Worm (Caenorhabditis elegans) whole organism, early embryonic: ENCODE results near the gene C35D10.1.

Experiments
- B0310.2 ChIP-seq: sonication (generic microtip); optimal IDR thresholded peaks from 2 replicates; lab custom pipeline; 2016; ENCODE audit warnings: mild to moderate bottlenecking, missing genetic modification characterization, missing compliant biosample characterization
- F13C5.2 ChIP-seq: sonication (generic microtip); optimal IDR thresholded peaks from 2 replicates; lab custom pipeline; 2017; ENCODE audit warnings: mild to moderate bottlenecking, missing genetic modification characterization, inconsistent platforms, missing compliant biosample characterization
- aly-1 ChIP-seq: sonication (generic microtip); optimal IDR thresholded peaks from 2 replicates; lab custom pipeline; 2016; ENCODE audit warnings: missing genetic modification characterization, missing compliant biosample characterization
- ama-1 ChIP-seq: fragments of 150-350 bp; optimal IDR thresholded peaks from 2 replicates; lab custom pipeline; 2014
- ceh-13 ChIP-seq: fragments of 200-800 bp; sonication (Bioruptor generic); optimal IDR thresholded peaks from 2 replicates; lab custom pipeline; 2018; ENCODE audit warnings: mild to moderate bottlenecking, missing genetic modification characterization, missing compliant biosample characterization
- ceh-36 ChIP-seq: sonication (generic microtip); optimal IDR thresholded peaks from 2 replicates; lab custom pipeline; 2016; ENCODE audit warnings: missing genetic modification characterization, inconsistent platforms, missing compliant biosample characterization
- ets-7 ChIP-seq: sonication (generic microtip); optimal IDR thresholded peaks from 2 replicates; lab custom pipeline; 2016; ENCODE audit warnings: missing genotype, missing genetic modification characterization, missing compliant biosample characterization
- flt-1 ChIP-seq: fragments of 200-800 bp; sonication (Bioruptor generic); IDR thresholded peaks from 2 replicates; pipeline ENCODE4 v1.3.6; 2022; ENCODE audit warnings: missing genetic modification characterization, missing compliant biosample characterization
- hmbx-1 ChIP-seq: sonication (generic microtip); optimal IDR thresholded peaks from 2 replicates; lab custom pipeline; 2016; ENCODE audit warnings: mild to moderate bottlenecking, missing genetic modification characterization, missing compliant biosample characterization
- hmg-4 ChIP-seq: fragments of 200-800 bp; sonication (Bioruptor generic); optimal IDR thresholded peaks from 2 replicates; lab custom pipeline; 2018; ENCODE audit warnings: mild to moderate bottlenecking, missing genetic modification characterization, missing compliant biosample characterization
- hnd-1 ChIP-seq: sonication (generic microtip); optimal IDR thresholded peaks from 2 replicates; lab custom pipeline; 2016; ENCODE audit warnings: missing genetic modification characterization, missing compliant biosample characterization
- pes-1 ChIP-seq: fragments of 200-800 bp; sonication (Bioruptor generic); IDR thresholded peaks from 2 replicates; pipeline ENCODE4 v1.3.6; 2022; ENCODE audit warnings: missing genetic modification reagents, missing genetic modification characterization, missing compliant biosample characterization
- scrt-1 ChIP-seq: fragments of 200-800 bp; sonication (Bioruptor generic); IDR thresholded peaks from 2 replicates; pipeline ENCODE4 v1.3.6; 2022; ENCODE audit warnings: missing genetic modification characterization, missing compliant biosample characterization
- sea-1 ChIP-seq: fragments of 200-800 bp; sonication (Bioruptor generic); conservative IDR thresholded peaks from 2 replicates; pipeline ENCODE4 v1.3.6; 2022; ENCODE audit warnings: missing genetic modification characterization, missing compliant biosample characterization
- tbx-11 ChIP-seq: fragments of 200-800 bp; sonication (Bioruptor generic); IDR thresholded peaks from 2 replicates; pipeline ENCODE4 v1.3.6; 2022; ENCODE audit warnings: missing genetic modification characterization, missing compliant biosample characterization
- tbx-37 ChIP-seq: fragments of 200-800 bp; sonication (Bioruptor generic); conservative IDR thresholded peaks from 2 replicates; pipeline ENCODE4 v1.3.6; 2022; ENCODE audit warnings: missing genetic modification reagents, missing genetic modification characterization, missing compliant biosample characterization
- tra-4 ChIP-seq: sonication (generic microtip); optimal IDR thresholded peaks from 2 replicates; lab custom pipeline; 2017; ENCODE audit warnings: missing genetic modification characterization, missing compliant biosample characterization

Gene C35D10.1

ce11 chrIII:4879445-4879844, at the start of gene C35D10.1:
TSS of gene C35D10.1 (plus strand) at chrIII:4879745.
- TF ChIP-seq ets-7 (tag; lab: Kevin White, UChicago) (no peak), ama-1 (lab: Kevin White, UChicago) (no peak), tra-4 (no peak), hmbx-1 (tag; lab: Kevin White, UChicago) (no peak), tbx-37 (GFP tag; lab: Robert Waterston, UW) (no peak), ceh-13 (GFP tag; lab: Kevin White, UChicago) (no peak), tbx-11 (GFP tag; lab: Robert Waterston, UW) (no peak), ceh-36 (tag; lab: Kevin White, UChicago) (no peak), F13C5.2 (tag; lab: Kevin White, UChicago) (no peak), aly-1 (tag; lab: Kevin White, UChicago) (no peak)

ce11 chrIII:4830207-4830606, 49.3 kb upstream of the C35D10.1 start, which contains the start of gene nspd-9:
TSS of gene nspd-9 (minus strand) at chrIII:4830307.
- TF ChIP-seq ceh-13 (GFP tag; lab: Kevin White, UChicago) (no peak), hmbx-1 (tag; lab: Kevin White, UChicago) (no peak)

- TF ChIP-seq tbx-11 (GFP tag; lab: Robert Waterston, UW): no peak
Measured at ce11 chrIII:4837429-4837828, 42.1 kb upstream of the C35D10.1 start, which contains the start of the genes acbp-7 and F26A1.19. TSS of gene acbp-7 (plus strand) at chrIII:4837729. TSS of gene F26A1.19 (plus strand) at chrIII:4837731.

ce11 chrIII:4842173-4842572, 37.4 kb upstream of the C35D10.1 start, which contains the start of gene clec-156:
TSS of gene clec-156 (minus strand) at chrIII:4842273.
- TF ChIP-seq ets-7 (tag; lab: Kevin White, UChicago): no peak

- TF ChIP-seq hmg-4 (GFP tag; lab: Kevin White, UChicago) (no peak), pes-1 (GFP tag; lab: Robert Waterston, UW) (no peak), scrt-1 (GFP tag; lab: Robert Waterston, UW) (no peak), ceh-36 (tag; lab: Kevin White, UChicago) (no peak), ceh-13 (GFP tag; lab: Kevin White, UChicago) (no peak), B0310.2 (tag; lab: Kevin White, UChicago) (no peak), aly-1 (tag; lab: Kevin White, UChicago) (no peak), tbx-37 (GFP tag; lab: Robert Waterston, UW) (no peak), hmbx-1 (tag; lab: Kevin White, UChicago) (no peak), tbx-11 (GFP tag; lab: Robert Waterston, UW) (no peak), ets-7 (tag; lab: Kevin White, UChicago) (no peak), flt-1 (GFP tag; lab: Robert Waterston, UW) (no peak), F13C5.2 (tag; lab: Kevin White, UChicago) (no peak), ama-1 (lab: Kevin White, UChicago) (no peak), hnd-1 (tag; lab: Kevin White, UChicago) (no peak), sea-1 (GFP tag; lab: Robert Waterston, UW) (no peak), tra-4 (no peak)
Measured at ce11 chrIII:4844327-4844726, 35.2 kb upstream of the C35D10.1 start, which contains the start of the genes clec-157 and fkh-5. TSS of gene clec-157 (minus strand) at chrIII:4844427. TSS of gene fkh-5 (plus strand) at chrIII:4844662.

- TF ChIP-seq ets-7 (tag; lab: Kevin White, UChicago): no peak
- TF ChIP-seq flt-1 (GFP tag; lab: Robert Waterston, UW): no peak
- no peak for TF ChIP-seq F13C5.2 (tag; lab: Kevin White, UChicago)
Measured at ce11 chrIII:4849739-4850138, 29.8 kb upstream of the C35D10.1 start, which contains the start of gene nonu-1. TSS of gene nonu-1 (minus strand) at chrIII:4849907.

ce11 chrIII:4850139-4850538, 29.4 kb upstream of the C35D10.1 start, which contains the start of gene F26A1.1:
TSS of gene F26A1.1 (plus strand) at chrIII:4850507.
- TF ChIP-seq tbx-37 (GFP tag; lab: Robert Waterston, UW) (no peak), tra-4 (no peak), hmg-4 (GFP tag; lab: Kevin White, UChicago) (no peak), hmbx-1 (tag; lab: Kevin White, UChicago) (no peak), hnd-1 (tag; lab: Kevin White, UChicago) (no peak), scrt-1 (GFP tag; lab: Robert Waterston, UW) (no peak), tbx-11 (GFP tag; lab: Robert Waterston, UW) (no peak), B0310.2 (tag; lab: Kevin White, UChicago) (no peak), ceh-36 (tag; lab: Kevin White, UChicago) (no peak), sea-1 (GFP tag; lab: Robert Waterston, UW) (no peak), ceh-13 (GFP tag; lab: Kevin White, UChicago) (no peak), flt-1 (GFP tag; lab: Robert Waterston, UW) (no peak)

ce11 chrIII:4852025-4852424, 27.5 kb upstream of the C35D10.1 start, which contains the start of gene ced-4:
TSS of gene ced-4 (plus strand) at chrIII:4852325.
- no peak for TF ChIP-seq pes-1 (GFP tag; lab: Robert Waterston, UW)
- no peak for TF ChIP-seq ceh-13 (GFP tag; lab: Kevin White, UChicago)
- TF ChIP-seq ceh-36 (tag; lab: Kevin White, UChicago): no peak
- TF ChIP-seq tbx-11 (GFP tag; lab: Robert Waterston, UW): no peak
- TF ChIP-seq ama-1 (lab: Kevin White, UChicago): no peak
- TF ChIP-seq aly-1 (tag; lab: Kevin White, UChicago): no peak
- no peak for TF ChIP-seq sea-1 (GFP tag; lab: Robert Waterston, UW)
- TF ChIP-seq tbx-37 (GFP tag; lab: Robert Waterston, UW): no peak
- TF ChIP-seq tra-4: no peak
- no peak for TF ChIP-seq B0310.2 (tag; lab: Kevin White, UChicago)
- no peak for TF ChIP-seq ets-7 (tag; lab: Kevin White, UChicago)
- no peak for TF ChIP-seq hmg-4 (GFP tag; lab: Kevin White, UChicago)
- no peak for TF ChIP-seq flt-1 (GFP tag; lab: Robert Waterston, UW)
- no peak for TF ChIP-seq hmbx-1 (tag; lab: Kevin White, UChicago)
- no peak for TF ChIP-seq hnd-1 (tag; lab: Kevin White, UChicago)
